Fruit fly (Drosophila melanogaster) whole organism, embryonic: ENCODE data around the gene CG5921.

Experiments used
- Antp ChIP-seq: fragments of 200-800 bp; sonication (Bioruptor generic); optimal IDR thresholded peaks from 3 replicates; lab custom pipeline; 2016; ENCODE audit warnings: missing biosample characterization, missing genetic modification characterization
- BtbVII ChIP-seq: fragments of 200-800 bp; sonication (Bioruptor generic); optimal IDR thresholded peaks from 3 replicates; lab custom pipeline; 2017; ENCODE audit warnings: missing biosample characterization, mild to moderate bottlenecking, missing genetic modification characterization
- CG10366 ChIP-seq: fragments of 200-800 bp; sonication (Bioruptor generic); IDR thresholded peaks from 2 replicates; pipeline ENCODE4 v1.3.6; 2022; ENCODE audit warnings: missing biosample characterization, missing genetic modification characterization
- CG10959 ChIP-seq: fragments of 200-800 bp; sonication (Bioruptor generic); IDR thresholded peaks from 2 replicates; pipeline ENCODE4 v1.3.6; 2022; ENCODE audit warnings: missing biosample characterization, missing genetic modification characterization
- CG11504 ChIP-seq: fragments of 200-800 bp; sonication (Bioruptor generic); optimal IDR thresholded peaks from 3 replicates; lab custom pipeline; 2019; ENCODE audit warnings: missing biosample characterization, mild to moderate bottlenecking, missing genetic modification characterization, moderate library complexity
- CG14441 ChIP-seq: fragments of 200-800 bp; sonication (Bioruptor generic); IDR thresholded peaks from 2 replicates; pipeline ENCODE4 v1.3.6; 2022; ENCODE audit warnings: missing biosample characterization, missing genetic modification characterization
- CG14710 ChIP-seq: fragments of 200-800 bp; sonication (Bioruptor generic); optimal IDR thresholded peaks from 3 replicates; lab custom pipeline; 2019; ENCODE audit warnings: missing biosample characterization, mild to moderate bottlenecking, missing genetic modification characterization, moderate library complexity
- CG14860 ChIP-seq: fragments of 200-800 bp; sonication (Bioruptor generic); IDR thresholded peaks from 3 replicates; pipeline ENCODE4 v1.3.6; 2022; ENCODE audit warnings: missing biosample characterization, missing genetic modification characterization; ENCODE audit not compliant: partially characterized antibody
- CG14965 ChIP-seq: fragments of 200-800 bp; sonication (Bioruptor generic); optimal IDR thresholded peaks from 2 replicates; lab custom pipeline; 2016; ENCODE audit warnings: missing biosample characterization, missing genetic modification characterization, borderline replicate concordance
- CG15073 ChIP-seq: fragments of 200-800 bp; sonication (Bioruptor generic); optimal IDR thresholded peaks from 2 replicates; lab custom pipeline; 2016; ENCODE audit warnings: missing biosample characterization, missing genetic modification characterization
- CG15269 ChIP-seq: fragments of 200-800 bp; sonication (Bioruptor generic); optimal IDR thresholded peaks from 2 replicates; lab custom pipeline; 2018; ENCODE audit warnings: missing biosample characterization, mild to moderate bottlenecking, missing genetic modification characterization, moderate library complexity
- CG17328 ChIP-seq: fragments of 200-800 bp; sonication (Bioruptor generic); IDR thresholded peaks from 2 replicates; pipeline ENCODE4 v1.3.6; 2022; ENCODE audit warnings: missing biosample characterization, missing genetic modification characterization
- CG17568 ChIP-seq: fragments of 200-800 bp; sonication (Bioruptor generic); optimal IDR thresholded peaks from 2 replicates; lab custom pipeline; 2018; ENCODE audit warnings: missing biosample characterization, mild to moderate bottlenecking, missing genetic modification characterization, moderate library complexity
- CG17912 ChIP-seq: fragments of 200-800 bp; sonication (Bioruptor generic); optimal IDR thresholded peaks from 2 replicates; lab custom pipeline; 2018; ENCODE audit warnings: missing biosample characterization, mild to moderate bottlenecking, missing genetic modification characterization
- CG31388 ChIP-seq: fragments of 200-800 bp; sonication (Bioruptor generic); optimal IDR thresholded peaks from 2 replicates; lab custom pipeline; 2016; ENCODE audit warnings: missing biosample characterization, missing genetic modification characterization
- CG4328 ChIP-seq: fragments of 200-800 bp; sonication (Bioruptor generic); optimal IDR thresholded peaks from 3 replicates; lab custom pipeline; 2017; ENCODE audit warnings: missing biosample characterization, missing genetic modification reagents, missing genetic modification characterization
- CG4404 ChIP-seq: fragments of 200-800 bp; sonication (Bioruptor generic); IDR thresholded peaks from 2 replicates; pipeline ENCODE4 v1.3.6; 2022; ENCODE audit warnings: missing biosample characterization, missing genetic modification characterization
- CG4707 ChIP-seq: fragments of 200-800 bp; sonication (Bioruptor generic); optimal IDR thresholded peaks from 2 replicates; lab custom pipeline; 2018; ENCODE audit warnings: missing biosample characterization, mild to moderate bottlenecking, missing genetic modification characterization, moderate library complexity
- CG4820 ChIP-seq: fragments of 200-800 bp; sonication (Bioruptor generic); optimal IDR thresholded peaks from 3 replicates; lab custom pipeline; 2016; ENCODE audit warnings: missing biosample characterization, missing genetic modification characterization
- CG4854 ChIP-seq: fragments of 200-800 bp; sonication (Bioruptor generic); optimal IDR thresholded peaks from 2 replicates; lab custom pipeline; 2016; ENCODE audit warnings: missing biosample characterization, missing genetic modification characterization, inconsistent platforms
- D19B ChIP-seq: fragments of 200-800 bp; sonication (Bioruptor generic); optimal IDR thresholded peaks from 2 replicates; lab custom pipeline; 2017; ENCODE audit warnings: missing biosample characterization, mild to moderate bottlenecking, missing genetic modification characterization
- Gug ChIP-seq: fragments of 200-800 bp; sonication (Bioruptor generic); IDR thresholded peaks from 4 replicates; pipeline ENCODE4 v1.3.6; 2022; ENCODE audit warnings: missing biosample characterization, missing genetic modification characterization
- HLH4C ChIP-seq: fragments of 200-800 bp; sonication (Bioruptor generic); IDR thresholded peaks from 3 replicates; pipeline ENCODE4 v1.3.6; 2022; ENCODE audit warnings: missing biosample characterization, missing genetic modification characterization; ENCODE audit not compliant: partially characterized antibody
- Hey ChIP-seq: fragments of 200-800 bp; sonication (Bioruptor generic); optimal IDR thresholded peaks from 3 replicates; lab custom pipeline; 2018; ENCODE audit warnings: missing biosample characterization, mild to moderate bottlenecking, missing genetic modification characterization
- Hr78 ChIP-seq, 2 experiments: fragments of 200-800 bp in 1 of 2; fragments of >200 bp in 1 of 2; sonication (Bioruptor generic) in 1 of 2; optimal IDR thresholded peaks; 2 replicates each; lab custom pipeline; 2017 to 2019; ENCODE audit warnings: missing biosample characterization in 2 of 2, missing genetic modification characterization in 2 of 2, mild to moderate bottlenecking in 1 of 2, moderate library complexity in 1 of 2
- Kr ChIP-seq: fragments of 200-800 bp; sonication (Bioruptor generic); optimal IDR thresholded peaks from 2 replicates; lab custom pipeline; 2017; ENCODE audit warnings: missing biosample characterization, mild to moderate bottlenecking, missing genetic modification characterization
- Optix ChIP-seq: fragments of 200-800 bp; sonication (Bioruptor generic); IDR thresholded peaks from 3 replicates; pipeline ENCODE4 v1.3.6; 2022; ENCODE audit warnings: missing biosample characterization, missing genetic modification characterization
- Poxn ChIP-seq: fragments of 200-800 bp; sonication (Bioruptor generic); IDR thresholded peaks from 2 replicates; pipeline ENCODE4 v1.3.6; 2022; ENCODE audit warnings: missing biosample characterization, missing genetic modification characterization
- Side ChIP-seq: fragments of 200-800 bp; sonication (Bioruptor generic); optimal IDR thresholded peaks from 2 replicates; lab custom pipeline; 2016; ENCODE audit warnings: missing biosample characterization, missing genetic modification characterization
- Sox100B ChIP-seq: fragments of 200-800 bp; sonication (Bioruptor generic); optimal IDR thresholded peaks from 3 replicates; lab custom pipeline; 2018; ENCODE audit warnings: missing biosample characterization, mild to moderate bottlenecking, missing genetic modification characterization
- Sry-β ChIP-seq: fragments of 200-800 bp; sonication (Bioruptor generic); optimal IDR thresholded peaks from 2 replicates; lab custom pipeline; 2018; ENCODE audit warnings: missing biosample characterization, mild to moderate bottlenecking, missing genetic modification characterization, moderate library complexity
- abd-A ChIP-seq: fragments of 200-800 bp; sonication (Bioruptor generic); optimal IDR thresholded peaks from 3 replicates; lab custom pipeline; 2019; ENCODE audit warnings: missing biosample characterization, mild to moderate bottlenecking, missing genetic modification characterization, moderate library complexity
- bab2 ChIP-seq: fragments of 200-800 bp; sonication (Bioruptor generic); optimal IDR thresholded peaks from 2 replicates; lab custom pipeline; 2016; ENCODE audit warnings: missing biosample characterization, missing genetic modification characterization
- bcd ChIP-seq: fragments of 200-800 bp; sonication (Bioruptor generic); optimal IDR thresholded peaks from 2 replicates; lab custom pipeline; 2017; ENCODE audit warnings: missing biosample characterization, mild to moderate bottlenecking, missing genetic modification characterization
- ewg ChIP-seq: fragments of 200-800 bp; sonication (Bioruptor generic); optimal IDR thresholded peaks from 3 replicates; lab custom pipeline; 2017; ENCODE audit warnings: mild to moderate bottlenecking, missing biosample characterization, missing genetic modification reagents, missing genetic modification characterization
- exex ChIP-seq: fragments of 200-800 bp; sonication (Bioruptor generic); optimal IDR thresholded peaks from 4 replicates; lab custom pipeline; 2018; ENCODE audit warnings: missing biosample characterization, mild to moderate bottlenecking, missing genetic modification characterization, moderate library complexity
- fd3F ChIP-seq: fragments of 200-800 bp; sonication (Bioruptor generic); optimal IDR thresholded peaks from 2 replicates; lab custom pipeline; 2018; ENCODE audit warnings: missing biosample characterization, mild to moderate bottlenecking, missing genetic modification characterization, moderate library complexity
- fru ChIP-seq: fragments of >200 bp; optimal IDR thresholded peaks from 2 replicates; lab custom pipeline; 2017
- her ChIP-seq: fragments of 200-800 bp; sonication (Bioruptor generic); optimal IDR thresholded peaks from 2 replicates; lab custom pipeline; 2016; ENCODE audit warnings: missing biosample characterization, missing genetic modification characterization
- jigr1 ChIP-seq: fragments of 200-800 bp; sonication (Bioruptor generic); IDR thresholded peaks from 3 replicates; pipeline ENCODE4 v1.3.6; 2022; ENCODE audit warnings: missing biosample characterization, missing genetic modification characterization
- lab ChIP-seq: fragments of 200-800 bp; sonication (Bioruptor generic); optimal IDR thresholded peaks from 3 replicates; lab custom pipeline; 2017; ENCODE audit warnings: missing biosample characterization, missing genetic modification characterization, mild to moderate bottlenecking, moderate library complexity, missing genetic modification reagents
- lbe ChIP-seq: fragments of 200-800 bp; sonication (Bioruptor generic); optimal IDR thresholded peaks from 2 replicates; lab custom pipeline; 2016; ENCODE audit warnings: missing biosample characterization, mild to moderate bottlenecking, missing genetic modification characterization
- mirr ChIP-seq: fragments of 200-800 bp; sonication (Bioruptor generic); optimal IDR thresholded peaks from 3 replicates; lab custom pipeline; 2018; ENCODE audit warnings: missing biosample characterization, mild to moderate bottlenecking, missing genetic modification characterization
- mld ChIP-seq: fragments of 200-800 bp; sonication (Bioruptor generic); IDR thresholded peaks from 3 replicates; pipeline ENCODE4 v1.3.6; 2022; ENCODE audit warnings: missing biosample characterization, missing genetic modification characterization; ENCODE audit not compliant: partially characterized antibody
- otp ChIP-seq: fragments of 200-800 bp; sonication (Bioruptor generic); IDR thresholded peaks from 3 replicates; pipeline ENCODE4, ENCODE4 v1.3.6; 2022; ENCODE audit warnings: missing biosample characterization, missing genetic modification characterization
- pita ChIP-seq: fragments of 200-800 bp; sonication (Bioruptor generic); optimal IDR thresholded peaks from 2 replicates; lab custom pipeline; 2017; ENCODE audit warnings: missing biosample characterization, mild to moderate bottlenecking, missing genetic modification characterization
- tll ChIP-seq, 2 experiments: fragments of 200-800 bp in 1 of 2; fragments of >200 bp in 1 of 2; sonication (Bioruptor generic) in 1 of 2; optimal IDR thresholded peaks; 2 replicates each; lab custom pipeline; 2017 to 2019; ENCODE audit warnings: missing biosample characterization in 2 of 2, missing genetic modification characterization in 2 of 2, mild to moderate bottlenecking in 1 of 2, moderate library complexity in 1 of 2
- tup ChIP-seq: fragments of 200-800 bp; sonication (Bioruptor generic); optimal IDR thresholded peaks from 2 replicates; lab custom pipeline; 2016; ENCODE audit warnings: missing biosample characterization, mild to moderate bottlenecking, missing genetic modification characterization, moderate library complexity
- tx ChIP-seq: fragments of 200-800 bp; sonication (Bioruptor generic); optimal IDR thresholded peaks from 2 replicates; lab custom pipeline; 2016; ENCODE audit warnings: missing biosample characterization, missing genetic modification characterization
- z ChIP-seq: fragments of 200-800 bp; sonication (Bioruptor generic); IDR thresholded peaks from 3 replicates; pipeline ENCODE4 v1.3.6; 2022; ENCODE audit warnings: missing biosample characterization, missing genetic modification characterization

Gene CG5921

DNA sequence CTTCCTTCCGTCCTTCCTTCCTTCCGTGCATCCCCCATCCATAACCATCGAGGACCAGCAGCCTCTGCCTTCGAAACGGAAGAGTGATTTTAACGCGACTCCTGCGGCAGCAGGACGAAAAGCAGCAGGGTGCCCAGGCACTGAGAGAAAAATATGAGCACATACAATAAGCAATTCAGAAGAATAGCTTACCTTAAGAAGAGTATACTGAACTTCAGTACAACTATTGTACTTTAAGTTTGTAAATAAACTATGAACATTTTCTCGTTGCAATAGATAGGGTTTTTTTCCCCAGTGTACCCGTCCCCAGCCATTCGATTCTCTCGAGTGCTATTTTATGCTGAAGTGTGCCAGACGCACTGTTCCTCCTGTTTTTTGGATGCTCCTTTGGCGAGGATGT, 18.9 kb upstream of the CG5921 start (continued):
- TF ChIP-seq CG4328 (GFP tag; lab: Kevin White, UChicago) (peak; percentile 60), CG4820 (GFP tag; lab: Kevin White, UChicago) (peak; percentile 81), otp (GFP tag; lab: Robert Waterston, UW) (peak; percentile 84), lbe (GFP tag; lab: Kevin White, UChicago) (no peak), CG17912 (GFP tag; lab: Kevin White, UChicago) (no peak), CG15269 (peak; percentile 76), tx (GFP tag; lab: Kevin White, UChicago) (peak; percentile 67), CG15073 (GFP tag; lab: Kevin White, UChicago) (peak; percentile 19), jigr1 (GFP tag; lab: Robert Waterston, UW) (0 out of 3 replicates have a peak, but pooled peaks have one; percentile 17), abd-A (tag; lab: Kevin White, UChicago) (peak; percentile 61), CG14710 (peak; percentile 78), Hey (tag; lab: Kevin White, UChicago) (peak; percentile 90), Kr (GFP tag; lab: Kevin White, UChicago) (no peak), lab (GFP tag; lab: Kevin White, UChicago) (peak; percentile 86), D19B (GFP tag; lab: Kevin White, UChicago) (no peak), CG4854 (GFP tag; lab: Kevin White, UChicago) (peak; percentile 21), CG14441 (GFP tag; lab: Robert Waterston, UW) (peak; percentile 72), bcd (GFP tag; lab: Kevin White, UChicago) (peak; percentile 76), CG4404 (GFP tag; lab: Robert Waterston, UW) (peak; percentile 80), Poxn (GFP tag; lab: Robert Waterston, UW) (no peak), CG14860 (GFP tag; lab: Robert Waterston, UW) (no peak), her (GFP tag; lab: Kevin White, UChicago) (peak; percentile 68), Antp (GFP tag; lab: Kevin White, UChicago) (peak; percentile 87), Sry-β (GFP tag; lab: Kevin White, UChicago) (no peak), ewg (GFP tag; lab: Kevin White, UChicago) (peak; percentile 68), Gug (peak; percentile 44; the same call in 2 of the 4 replicates), CG31388 (peak; percentile 25), pita (GFP tag; lab: Kevin White, UChicago) (no peak), Sox100B (GFP tag; lab: Kevin White, UChicago) (peak; percentile 72), fru (lab: Kevin White, UChicago) (no peak), HLH4C (GFP tag; lab: Robert Waterston, UW) (no peak), CG10366 (peak; percentile 56), CG4707 (GFP tag; lab: Kevin White, UChicago) (peak; percentile 36), CG10959 (peak; percentile 79), Optix (GFP tag; lab: Robert Waterston, UW) (peak; percentile 73), tup (GFP tag; lab: Kevin White, UChicago) (no peak), z (GFP tag; lab: Robert Waterston, UW) (no peak; the same call in 2 of the 3 replicates), CG17568 (GFP tag; lab: Kevin White, UChicago) (peak; percentile 43), CG14965 (GFP tag; lab: Kevin White, UChicago) (peak; percentile 64), Side (GFP tag; lab: Kevin White, UChicago) (peak; percentile 86), CG11504 (tag; lab: Kevin White, UChicago) (peak; percentile 85), tll (GFP tag; optimal IDR thresholded peaks at IDR 0.05; lab: Kevin White, UChicago) (no peak), BtbVII (GFP tag; lab: Kevin White, UChicago) (peak; percentile 56), mirr (GFP tag; lab: Kevin White, UChicago) (peak; percentile 9), bab2 (GFP tag; lab: Kevin White, UChicago) (peak; percentile 71), mld (no peak), fd3F (peak; percentile 33), CG17328 (GFP tag; lab: Robert Waterston, UW) (peak; percentile 90), exex (tag; lab: Kevin White, UChicago) (no peak), Hr78 (GFP tag; optimal IDR thresholded peaks at IDR 0.05; lab: Kevin White, UChicago) (peak in 1 of 2 experiments; percentile 33)
